Worm (Caenorhabditis elegans) whole organism, L4/young adult: ENCODE measurements around the gene mxl-3.
A peak's percentile ranks its signal among the peaks of the same experiment; 100 is the strongest.

ENCODE experiments used
- W03F9.2 ChIP-seq: fragments of 150-350 bp; optimal IDR thresholded peaks from 2 replicates; lab custom pipeline; 2014; ENCODE audit warnings: missing biosample characterization, missing genetic modification characterization
- dao-5 ChIP-seq: sonication (generic microtip); optimal IDR thresholded peaks from 2 replicates; lab custom pipeline; 2016; ENCODE audit warnings: missing genotype, missing genetic modification characterization, moderate library complexity, missing compliant biosample characterization
- him-1 ChIP-seq: sonication (generic microtip); optimal IDR thresholded peaks from 2 replicates; lab custom pipeline; 2016; ENCODE audit warnings: missing genotype, missing genetic modification reagents, missing genetic modification characterization, missing compliant biosample characterization

mxl-3 gene

ce11 chrX:13362486-13362885 is 11.9 kb upstream of the mxl-3 start, which contains the start of gene C49F8.15:
TSS of gene C49F8.15 (minus strand) at chrX:13362586.
- TF ChIP-seq dao-5 (tag; lab: Kevin White, UChicago) (no peak), him-1 (tag; lab: Kevin White, UChicago) (no peak), W03F9.2 (tag; lab: Kevin White, UChicago) (no peak)

ce11 chrX:13360632-13361031 is 10.0 kb upstream of the mxl-3 start:
- TF ChIP-seq dao-5 (tag; lab: Kevin White, UChicago) (no peak), him-1 (tag; lab: Kevin White, UChicago) (no peak), W03F9.2 (tag; lab: Kevin White, UChicago) (no peak)

DNA sequence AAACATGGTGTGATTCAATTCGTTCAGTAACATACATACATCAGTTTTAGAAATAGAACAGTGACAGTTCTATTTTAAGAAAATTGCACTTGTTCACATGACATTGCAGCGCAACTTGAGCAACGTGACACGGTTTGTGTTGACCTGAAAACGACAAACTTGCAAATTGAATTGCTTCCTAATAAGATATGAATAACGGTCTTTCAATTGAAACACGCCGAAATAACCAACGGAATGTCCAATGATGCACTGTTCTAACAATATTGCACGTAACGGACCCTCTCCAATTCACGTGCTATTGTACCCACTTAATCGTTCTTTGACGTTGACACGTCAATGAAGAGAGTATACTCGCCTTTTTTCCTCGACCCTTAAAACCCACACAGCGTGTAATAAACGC is 9.2 kb upstream of the mxl-3 start:
- TF ChIP-seq W03F9.2 (tag; lab: Kevin White, UChicago) (no peak), dao-5 (tag; lab: Kevin White, UChicago) (no peak), him-1 (tag; lab: Kevin White, UChicago) (no peak)

- no peak for TF ChIP-seq W03F9.2 (tag; lab: Kevin White, UChicago)
- no peak for TF ChIP-seq him-1 (tag; lab: Kevin White, UChicago)
- TF ChIP-seq dao-5 (tag; lab: Kevin White, UChicago) = no peak
Measured at ce11 chrX:13358573-13358972, 8.0 kb upstream of the mxl-3 start.

DNA sequence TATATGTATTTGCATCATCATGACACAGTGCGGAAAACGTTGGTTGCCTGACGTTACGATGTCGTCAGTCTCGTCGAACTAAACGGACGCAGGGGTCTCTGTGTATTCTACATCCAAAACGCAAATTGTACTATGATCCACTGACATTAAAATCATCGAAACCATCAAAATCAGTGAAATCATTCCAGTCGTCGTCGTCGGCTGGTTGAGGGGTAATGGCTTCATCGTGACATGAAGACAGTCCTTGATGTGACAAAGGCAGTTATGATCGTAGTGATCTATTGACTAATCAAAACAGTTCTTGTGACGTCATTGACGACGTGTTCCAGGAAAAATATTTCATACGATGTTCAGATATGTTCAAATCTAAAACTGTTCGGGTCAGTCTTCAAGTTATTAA is 7.1 kb upstream of the mxl-3 start:
- no peak for TF ChIP-seq W03F9.2 (tag; lab: Kevin White, UChicago)
- no peak for TF ChIP-seq dao-5 (tag; lab: Kevin White, UChicago)
- no peak for TF ChIP-seq him-1 (tag; lab: Kevin White, UChicago)

- TF ChIP-seq him-1 (tag; lab: Kevin White, UChicago) (no peak), W03F9.2 (tag; lab: Kevin White, UChicago) (peak; percentile 1), dao-5 (tag; lab: Kevin White, UChicago) (no peak)
Measured at ce11 chrX:13356469-13356868, 5.9 kb upstream of the mxl-3 start.

- TF ChIP-seq W03F9.2 (tag; lab: Kevin White, UChicago) (no peak), him-1 (tag; lab: Kevin White, UChicago) (no peak), dao-5 (tag; lab: Kevin White, UChicago) (no peak)
Measured at ce11 chrX:13354672-13355407, 4.2 kb upstream of the mxl-3 start.

- TF ChIP-seq him-1 (tag; lab: Kevin White, UChicago) (no peak), dao-5 (tag; lab: Kevin White, UChicago) (no peak), W03F9.2 (tag; lab: Kevin White, UChicago) (no peak)
Measured at ce11 chrX:13353530-13353929, 2.9 kb upstream of the mxl-3 start.

DNA sequence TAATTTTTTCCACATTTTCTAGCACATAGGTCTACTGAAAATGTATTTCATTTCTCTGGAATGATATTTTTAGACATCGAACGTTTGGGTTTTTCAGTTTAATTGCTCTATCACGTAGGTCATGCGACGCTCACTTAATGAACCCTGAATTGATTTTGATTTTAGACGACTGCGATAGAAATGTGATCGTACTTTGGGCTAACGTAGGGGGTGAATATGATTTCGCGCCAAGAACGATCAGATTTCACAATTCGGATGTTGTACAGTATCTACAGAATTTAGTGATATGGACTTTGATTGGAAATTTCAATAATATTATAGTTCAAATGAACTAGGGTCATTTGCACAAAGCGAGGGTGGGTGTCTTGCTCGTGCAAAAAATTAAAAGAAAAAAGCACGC is 1.6 kb upstream of the mxl-3 start:
- TF ChIP-seq him-1 (tag; lab: Kevin White, UChicago) (no peak), dao-5 (tag; lab: Kevin White, UChicago) (no peak)

ce11 chrX:13350123-13350798 is 343 bp downstream of the mxl-3 start:
- TF ChIP-seq W03F9.2 (tag; lab: Kevin White, UChicago) (no peak), him-1 (tag; lab: Kevin White, UChicago) (no peak), dao-5 (tag; lab: Kevin White, UChicago) (no peak)

DNA sequence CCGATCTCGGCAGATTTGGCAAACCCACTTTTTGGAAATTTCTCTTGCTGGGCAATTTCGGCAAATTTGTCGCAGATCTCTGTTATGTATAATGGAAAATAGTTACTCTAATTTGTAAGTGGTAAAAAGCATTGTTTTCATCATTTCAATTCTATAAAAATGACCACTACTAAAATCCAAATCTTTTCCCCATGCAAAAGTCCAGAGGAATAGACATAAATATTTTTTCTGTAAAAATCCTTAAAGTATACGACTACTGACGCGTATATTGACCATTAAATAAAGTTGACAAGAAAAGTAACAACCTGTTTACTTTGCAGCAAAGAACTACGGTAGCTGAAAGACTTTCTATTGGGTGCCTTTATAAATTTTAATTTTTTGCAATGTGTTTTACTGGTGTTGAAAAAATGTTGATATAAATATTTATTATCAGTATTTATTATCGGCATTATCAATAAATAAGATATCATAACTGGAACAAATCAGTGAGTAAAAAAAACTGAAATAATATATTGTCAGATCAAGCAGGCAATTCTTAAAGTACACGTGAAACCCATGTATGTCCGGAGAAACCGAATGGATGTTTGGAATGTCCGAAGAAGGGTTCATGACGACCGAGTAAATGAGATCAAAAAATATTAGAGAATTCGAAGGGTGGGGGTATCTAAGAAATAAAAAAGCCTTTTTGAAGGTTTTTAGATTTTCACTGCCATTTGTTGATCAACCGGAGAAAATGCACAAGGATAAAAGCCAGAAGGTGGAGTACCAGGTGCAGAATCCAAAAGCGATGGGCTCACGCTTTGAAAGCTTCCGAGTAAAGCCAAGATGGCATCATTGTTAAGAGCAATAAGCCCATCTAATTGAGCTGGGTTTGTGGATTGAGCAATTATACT is 1.1 kb downstream of the mxl-3 start:
- no peak for TF ChIP-seq W03F9.2 (tag; lab: Kevin White, UChicago)
- TF ChIP-seq him-1 (tag; lab: Kevin White, UChicago) = no peak
- TF ChIP-seq dao-5 (tag; lab: Kevin White, UChicago) = no peak

DNA sequence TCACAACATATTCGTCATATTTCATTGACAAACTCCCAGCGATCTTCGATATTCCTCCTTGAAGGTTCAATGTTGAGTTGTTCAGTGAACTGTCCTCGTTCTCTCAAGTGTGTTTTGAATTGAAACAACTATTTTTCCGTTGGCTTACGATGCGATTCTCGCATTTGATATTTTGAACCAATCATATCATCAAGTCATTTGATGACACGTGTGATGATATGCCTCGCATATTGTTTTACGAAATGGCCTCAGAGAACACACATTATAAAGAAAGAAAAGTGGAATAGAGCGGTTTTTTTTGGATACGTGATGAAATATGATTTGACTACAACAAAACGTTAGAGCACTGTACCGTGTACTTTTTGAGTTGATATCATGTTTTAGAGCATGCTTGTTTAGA is 2.2 kb downstream of the mxl-3 start:
- no peak for TF ChIP-seq him-1 (tag; lab: Kevin White, UChicago)
- TF ChIP-seq dao-5 (tag; lab: Kevin White, UChicago) = no peak
- TF ChIP-seq W03F9.2 (tag; lab: Kevin White, UChicago) = peak; percentile 48

DNA sequence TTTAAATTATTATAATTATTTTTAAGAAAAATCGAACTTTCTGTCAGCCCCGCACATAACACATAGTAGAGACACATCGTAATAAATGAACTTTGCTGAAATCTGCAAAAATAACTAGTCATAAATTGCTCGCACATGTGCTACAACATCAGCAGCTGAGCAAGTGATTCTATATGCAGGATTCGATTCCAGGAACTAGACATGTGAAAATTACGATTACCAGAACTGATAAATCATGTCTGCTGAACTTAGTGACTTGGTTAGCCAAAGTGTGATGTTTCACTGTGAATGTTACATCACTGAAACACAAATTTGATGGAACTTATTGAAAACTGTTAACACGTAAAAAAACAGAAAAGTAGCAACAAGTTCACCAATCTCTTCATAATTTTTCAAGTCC is 3.4 kb downstream of the mxl-3 start:
- TF ChIP-seq him-1 (tag; lab: Kevin White, UChicago) = no peak
- TF ChIP-seq W03F9.2 (tag; lab: Kevin White, UChicago) = no peak
- TF ChIP-seq dao-5 (tag; lab: Kevin White, UChicago) = no peak
